Fruit fly (Drosophila melanogaster): Measurements from ENCODE around the gene Tpr2.
A peak's percentile ranks its signal among the peaks of the same experiment; 100 is the strongest.

Gene Tpr2

dm6 chr2L:16507682-16508269 lies 16.4 kb downstream of the Tpr2 start:
- no peak for TF ChIP-seq Snoo (tag; optimal IDR thresholded peaks at IDR 0.05)
- TF ChIP-seq Pif1B (GFP tag; optimal IDR thresholded peaks at IDR 0.05) = no peak
- TF ChIP-seq CG4496 (GFP tag; IDR thresholded peaks at IDR 0.05) = 0 out of 3 replicates have a peak, but pooled peaks have one; percentile 34
- TF ChIP-seq Pif1A (GFP tag; optimal IDR thresholded peaks at IDR 0.05) = no peak
- peak; percentile 67 for TF ChIP-seq D1 (tag; optimal IDR thresholded peaks at IDR 0.05)
- TF ChIP-seq CG15710 (tag; optimal IDR thresholded peaks at IDR 0.05) = no peak
- TF ChIP-seq CG13204 (GFP tag; optimal IDR thresholded peaks at IDR 0.05) = no peak
- no peak for TF ChIP-seq CG17806 (tag; optimal IDR thresholded peaks at IDR 0.05)

- TF ChIP-seq CG9948 (tag; optimal IDR thresholded peaks at IDR 0.05) (no peak), rn (GFP tag; IDR thresholded peaks at IDR 0.05) (no peak), CG12605 (GFP tag; IDR thresholded peaks at IDR 0.05) (peak; percentile 53; the same call in 1 of the 2 replicates), CG13204 (GFP tag; optimal IDR thresholded peaks at IDR 0.05) (peak; percentile 55), gl (tag; optimal IDR thresholded peaks at IDR 0.05) (peak; percentile 65), Ets98B (GFP tag; IDR thresholded peaks at IDR 0.05) (peak; percentile 31; the same call in 1 of the 2 replicates), CG4496 (GFP tag; IDR thresholded peaks at IDR 0.05) (no peak), fd96Ca (GFP tag; IDR thresholded peaks at IDR 0.05) (no peak), EcR (GFP tag; optimal IDR thresholded peaks at IDR 0.05) (peak; percentile 55), Snoo (tag; optimal IDR thresholded peaks at IDR 0.05) (no peak), CG8301 (tag; optimal IDR thresholded peaks at IDR 0.05) (peak; percentile 41), CG10348 (GFP tag; IDR thresholded peaks at IDR 0.05) (no peak), CG8159 (tag; optimal IDR thresholded peaks at IDR 0.05) (no peak), CG34367 (tag; optimal IDR thresholded peaks at IDR 0.05) (no peak), CG15710 (tag; optimal IDR thresholded peaks at IDR 0.05) (no peak), Pif1A (GFP tag; optimal IDR thresholded peaks at IDR 0.05) (no peak), CG14655 (GFP tag; optimal IDR thresholded peaks at IDR 0.05) (peak; percentile 40), CG17806 (tag; optimal IDR thresholded peaks at IDR 0.05) (peak; percentile 16), CG32121 (GFP tag; IDR thresholded peaks at IDR 0.05) (no peak), Pif1B (GFP tag; optimal IDR thresholded peaks at IDR 0.05) (no peak), D1 (tag; optimal IDR thresholded peaks at IDR 0.05) (no peak)
These were observed 19.9 kb downstream of the Tpr2 start for dm6 chr2L:16511277-16511678.

dm6 chr2L:16519582-16520474 lies 28.5 kb downstream of the Tpr2 start:
- no peak for TF ChIP-seq gl (tag; optimal IDR thresholded peaks at IDR 0.05)
- no peak for TF ChIP-seq EcR (GFP tag; optimal IDR thresholded peaks at IDR 0.05)
- peak; percentile 19 for TF ChIP-seq CG17806 (tag; optimal IDR thresholded peaks at IDR 0.05)
- peak; percentile 16 for TF ChIP-seq CG8159 (tag; optimal IDR thresholded peaks at IDR 0.05)
- no peak for TF ChIP-seq CG13204 (GFP tag; optimal IDR thresholded peaks at IDR 0.05)
- peak; percentile 15 for TF ChIP-seq CG15710 (tag; optimal IDR thresholded peaks at IDR 0.05)
- TF ChIP-seq CG10348 (GFP tag; IDR thresholded peaks at IDR 0.05) = no peak
- TF ChIP-seq CG14655 (GFP tag; optimal IDR thresholded peaks at IDR 0.05) = peak; percentile 57
- no peak for TF ChIP-seq Snoo (tag; optimal IDR thresholded peaks at IDR 0.05)
- TF ChIP-seq CG8301 (tag; optimal IDR thresholded peaks at IDR 0.05) = peak; percentile 28
- TF ChIP-seq CG9948 (tag; optimal IDR thresholded peaks at IDR 0.05) = peak; percentile 12
- no peak for TF ChIP-seq Pif1A (GFP tag; optimal IDR thresholded peaks at IDR 0.05)
- TF ChIP-seq fd96Ca (GFP tag; IDR thresholded peaks at IDR 0.05) = no peak
- TF ChIP-seq CG34367 (tag; optimal IDR thresholded peaks at IDR 0.05) = no peak
- TF ChIP-seq D1 (tag; optimal IDR thresholded peaks at IDR 0.05) = peak; percentile 10
- no peak for TF ChIP-seq Pif1B (GFP tag; optimal IDR thresholded peaks at IDR 0.05)
- TF ChIP-seq CG32121 (GFP tag; IDR thresholded peaks at IDR 0.05) = peak; percentile 43; the same call in 1 of the 2 replicates
- peak; percentile 6; the same call in 1 of the 2 replicates for TF ChIP-seq CG12605 (GFP tag; IDR thresholded peaks at IDR 0.05)
- no peak for TF ChIP-seq rn (GFP tag; IDR thresholded peaks at IDR 0.05)
- TF ChIP-seq CG4496 (GFP tag; IDR thresholded peaks at IDR 0.05) = no peak; the same call in 2 of the 3 replicates
- no peak for TF ChIP-seq Ets98B (GFP tag; IDR thresholded peaks at IDR 0.05)

dm6 chr2L:16520475-16521344 lies 29.4 kb downstream of the Tpr2 start:
- peak; percentile 21 for TF ChIP-seq CG9948 (tag; optimal IDR thresholded peaks at IDR 0.05)
- TF ChIP-seq Snoo (tag; optimal IDR thresholded peaks at IDR 0.05) = no peak
- peak; percentile 46; the same call in 2 of the 3 replicates for TF ChIP-seq CG4496 (GFP tag; IDR thresholded peaks at IDR 0.05)
- no peak for TF ChIP-seq CG10348 (GFP tag; IDR thresholded peaks at IDR 0.05)
- TF ChIP-seq CG12605 (GFP tag; IDR thresholded peaks at IDR 0.05) = 0 out of 2 replicates have a peak, but pooled peaks have one; percentile 16
- peak; percentile 17; the same call in 1 of the 2 replicates for TF ChIP-seq CG32121 (GFP tag; IDR thresholded peaks at IDR 0.05)
